Worm (Caenorhabditis elegans) whole organism, L1 larva: ENCODE results near the gene Y116A8C.37.

Experiments
- blmp-1 ChIP-seq: fragments of 150-350 bp; optimal IDR thresholded peaks from 2 replicates; lab custom pipeline; 2014; ENCODE audit warnings: missing biosample characterization, missing genetic modification characterization
- efl-1 ChIP-seq, 4 experiments: fragments of 150-350 bp; optimal IDR thresholded peaks in 3 of 4; peaks in 1 of 4; 1 replicate in 1 of 4; 2 replicates in 3 of 4; lab custom pipeline; 2014; ENCODE audit warnings: missing biosample characterization in 2 of 4, missing genetic modification characterization in 2 of 4, missing genetic modification reagents in 2 of 4
- elt-3 ChIP-seq, 6 experiments: fragments of 150-350 bp in 1 of 6; sonication (generic microtip); optimal IDR thresholded peaks; 2 replicates each; lab custom pipeline; 2017 to 2018; ENCODE audit warnings: missing biosample characterization in 6 of 6, missing genetic modification characterization in 6 of 6, inconsistent platforms in 1 of 6
- fkh-10 ChIP-seq: sonication (generic microtip); optimal IDR thresholded peaks from 2 replicates; lab custom pipeline; 2017; ENCODE audit warnings: missing biosample characterization, missing genetic modification reagents, missing genetic modification characterization
- lin-13 ChIP-seq: fragments of 150-350 bp; optimal IDR thresholded peaks from 2 replicates; lab custom pipeline; 2014; ENCODE audit warnings: missing biosample characterization, missing genetic modification reagents, missing genetic modification characterization
- mab-9 ChIP-seq: fragments of 200-800 bp; sonication (Bioruptor generic); IDR thresholded peaks from 2 replicates; pipeline ENCODE4 v1.3.6; 2022; ENCODE audit warnings: missing genetic modification reagents, missing genetic modification characterization, missing compliant biosample characterization
- mdl-1 ChIP-seq, 2 experiments: fragments of 150-350 bp; optimal IDR thresholded peaks; 2 replicates each; lab custom pipeline; 2014 to 2017; ENCODE audit warnings: missing biosample characterization in 2 of 2, missing genetic modification characterization in 2 of 2, inconsistent platforms in 1 of 2
- mep-1 ChIP-seq: fragments of 150-350 bp; optimal IDR thresholded peaks from 2 replicates; lab custom pipeline; 2014; ENCODE audit warnings: missing biosample characterization, missing genetic modification characterization
- nhr-12 ChIP-seq: sonication (generic microtip); optimal IDR thresholded peaks from 2 replicates; lab custom pipeline; 2017; ENCODE audit warnings: missing biosample characterization, missing genetic modification characterization
- nhr-19 ChIP-seq: fragments of 200-800 bp; sonication (Bioruptor generic); conservative IDR thresholded peaks from 2 replicates; pipeline ENCODE4 v1.3.6; 2022; ENCODE audit warnings: missing genetic modification characterization, missing compliant biosample characterization
- nhr-237 ChIP-seq: fragments of 150-350 bp; optimal IDR thresholded peaks from 2 replicates; lab custom pipeline; 2014; ENCODE audit warnings: missing biosample characterization, missing genetic modification characterization
- nhr-85 ChIP-seq: sonication (generic microtip); peaks from one replicate; lab custom pipeline; 2016; ENCODE audit warnings: missing genetic modification characterization, inconsistent platforms, missing compliant biosample characterization
- pqm-1 ChIP-seq: sonication (generic microtip); optimal IDR thresholded peaks from 3 replicates; lab custom pipeline; 2017; ENCODE audit warnings: missing biosample characterization, missing genetic modification characterization
- tlp-1 ChIP-seq: fragments of 150-350 bp; optimal IDR thresholded peaks from 2 replicates; lab custom pipeline; 2014; ENCODE audit warnings: missing biosample characterization, missing genetic modification characterization

ce11 chrIV:17105578-17105977 is 25.4 kb downstream of the Y116A8C.37 start:
- no peak for TF ChIP-seq lin-13 (GFP tag; lab: Kevin White, UChicago)
- no peak for TF ChIP-seq pqm-1 (tag; lab: Kevin White, UChicago)
- no peak for TF ChIP-seq mdl-1 (tag; optimal IDR thresholded peaks at IDR 0.05; lab: Kevin White, UChicago)
- no peak for TF ChIP-seq nhr-19 (GFP tag; lab: Robert Waterston, UW)
- TF ChIP-seq tlp-1 (tag; lab: Kevin White, UChicago): no peak
- TF ChIP-seq nhr-12 (tag; lab: Kevin White, UChicago): no peak
- no peak for TF ChIP-seq fkh-10 (GFP tag; lab: Kevin White, UChicago)
- no peak for TF ChIP-seq blmp-1 (tag; lab: Kevin White, UChicago)
- no peak for TF ChIP-seq elt-3 (tag; optimal IDR thresholded peaks at IDR 0.05; lab: Kevin White, UChicago)
- TF ChIP-seq nhr-237 (tag; lab: Kevin White, UChicago): no peak
- no peak for TF ChIP-seq mep-1
- no peak for TF ChIP-seq mab-9 (GFP tag; lab: Robert Waterston, UW)
- TF ChIP-seq efl-1 (optimal IDR thresholded peaks at IDR 0.05; lab: Kevin White, UChicago): no peak
- TF ChIP-seq efl-1 (GFP tag; optimal IDR thresholded peaks at IDR 0.05 in 1 of 2; lab: Kevin White, UChicago): no peak
- TF ChIP-seq nhr-85: no peak
